Worm (Caenorhabditis elegans): ENCODE measurements around the gene ret-1.

The ret-1 gene

DNA sequence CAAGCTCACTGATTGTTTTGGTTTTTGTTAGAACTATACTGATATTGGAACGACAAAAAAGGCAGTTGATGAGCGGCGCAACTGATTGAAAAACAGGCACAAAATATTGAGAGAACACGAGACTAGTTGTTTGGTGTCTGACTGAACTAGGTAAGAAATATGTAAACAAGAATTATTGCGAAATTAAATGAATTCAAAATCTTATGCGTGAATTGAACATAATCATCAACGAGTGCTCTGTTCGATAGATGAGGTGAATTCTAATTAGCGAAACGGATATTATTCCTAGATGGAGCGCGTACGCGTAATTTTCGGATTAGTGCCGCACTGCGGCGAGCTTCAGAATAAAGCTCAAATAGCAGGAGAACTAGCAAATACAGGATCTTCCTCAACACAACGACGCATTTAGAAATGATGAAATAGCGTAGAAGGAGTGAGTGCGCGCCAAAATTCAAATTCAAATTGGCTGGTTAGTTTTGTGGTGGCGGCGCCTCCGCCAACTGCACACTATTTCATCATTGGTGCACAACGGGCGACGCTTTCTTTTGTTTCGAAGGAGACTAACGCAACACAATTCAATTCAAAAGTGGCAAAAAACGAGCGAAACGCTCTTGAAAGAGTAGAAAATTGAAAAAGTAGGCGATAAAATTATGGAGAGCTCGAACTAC is 15.0 kb downstream of the ret-1 start:
- TF ChIP-seq somi-1 (GFP tag; optimal IDR thresholded peaks at IDR 0.05): peak; percentile 23
- no peak for TF ChIP-seq Y53F4B.3 (GFP tag; IDR thresholded peaks at IDR 0.05)
- no peak for TF ChIP-seq tbp1 (GFP tag; optimal IDR thresholded peaks at IDR 0.05)
- peak; percentile 82 for TF ChIP-seq cebp-1 (GFP tag; IDR thresholded peaks at IDR 0.05)
- peak; percentile 85 for TF ChIP-seq cebp-1 (tag; optimal IDR thresholded peaks at IDR 0.05)
- peak; percentile 62 for TF ChIP-seq F52B5.7 (tag; optimal IDR thresholded peaks at IDR 0.05)

DNA sequence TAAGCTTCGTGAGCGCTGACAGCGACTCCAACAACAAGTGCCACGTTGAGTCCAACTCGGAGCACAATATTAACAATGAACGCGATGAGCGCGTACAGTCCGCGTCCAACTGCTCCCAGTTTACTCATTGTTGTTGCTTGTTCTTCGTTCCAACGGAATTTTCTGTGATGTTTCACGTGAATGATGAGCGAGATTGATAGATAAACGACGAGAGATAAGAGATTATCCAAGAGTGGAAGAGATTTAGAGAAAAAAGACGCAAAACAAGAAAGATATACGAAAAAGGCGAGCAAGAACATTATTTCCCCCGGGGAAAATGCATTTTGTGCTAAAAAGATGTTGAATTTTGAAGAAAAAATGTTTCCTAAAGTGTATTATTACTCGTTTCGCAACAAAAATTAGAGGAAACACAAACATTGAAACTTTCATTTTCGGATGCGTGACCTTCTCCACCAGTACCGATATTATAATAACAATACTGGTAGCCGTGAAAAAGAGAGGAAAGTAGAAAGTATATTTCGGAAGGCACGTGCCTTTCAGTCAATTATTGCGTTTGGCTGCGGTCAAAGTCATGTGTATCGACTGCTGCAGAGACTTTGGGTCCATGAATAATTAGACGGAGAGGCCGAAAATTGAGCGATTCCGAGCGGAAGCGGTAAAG is 15.6 kb downstream of the ret-1 start:
- TF ChIP-seq C06A6.2 (GFP tag; conservative IDR thresholded peaks at IDR 0.05) (no peak), madf-3 (GFP tag; IDR thresholded peaks at IDR 0.05) (0 out of 2 replicates have a peak, but pooled peaks have one; percentile 11), let-607 (tag; optimal IDR thresholded peaks at IDR 0.05) (no peak)

DNA sequence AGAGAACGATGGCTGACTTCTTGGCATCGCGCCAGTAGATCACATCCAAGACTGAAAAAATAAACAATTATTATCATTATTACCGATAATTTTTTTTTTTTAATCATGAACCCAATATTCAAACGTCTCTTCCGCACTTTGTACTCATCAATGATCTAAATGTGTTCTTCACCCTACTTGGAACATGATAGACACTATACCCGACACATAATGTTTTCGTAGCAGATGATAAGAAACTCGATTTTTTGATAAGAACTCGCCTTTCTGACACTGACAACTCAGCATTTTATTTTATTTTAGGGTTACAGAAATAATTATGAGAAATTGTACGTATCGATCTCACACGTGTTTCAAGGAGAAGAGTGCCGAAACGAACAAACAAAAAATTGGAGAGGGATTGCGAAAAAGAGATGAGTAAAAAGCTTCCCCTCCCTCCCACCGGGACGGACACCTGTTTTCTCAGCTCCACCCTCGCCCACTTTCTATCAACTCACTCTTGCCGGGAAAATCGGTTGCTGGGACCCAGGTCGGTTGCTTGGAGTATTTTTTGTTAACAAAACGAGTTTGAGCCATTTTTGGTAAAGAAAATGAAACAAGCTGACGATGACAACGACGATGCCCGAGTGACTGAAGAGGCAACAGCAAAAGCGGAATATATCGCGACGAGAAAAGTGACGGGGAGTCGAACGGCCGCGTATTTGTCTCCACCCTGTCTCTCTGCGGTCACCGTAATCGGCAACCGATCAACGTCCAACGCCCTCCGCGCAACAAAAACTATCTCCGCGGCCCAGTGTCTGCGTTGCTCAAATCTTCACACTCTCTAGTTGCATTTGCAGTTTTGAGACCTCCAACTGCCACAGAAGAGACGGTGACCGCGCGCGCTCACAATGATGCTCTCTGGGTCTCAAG is 16.7 kb downstream of the ret-1 start:
- no peak for TF ChIP-seq rpc-1 (optimal IDR thresholded peaks at IDR 0.05)
- TF ChIP-seq rpc-1 (tag; optimal IDR thresholded peaks at IDR 0.05): no peak
- no peak for TF ChIP-seq F49E8.2 (tag; optimal IDR thresholded peaks at IDR 0.05; ENCODE audit: insufficient read depth)
- no peak for TF ChIP-seq ceh-27 (GFP tag; optimal IDR thresholded peaks at IDR 0.05)
- TF ChIP-seq hrde-1 (tag; optimal IDR thresholded peaks at IDR 0.05; ENCODE audit: borderline replicate concordance): no peak
- TF ChIP-seq mel-28 (tag; optimal IDR thresholded peaks at IDR 0.05; ENCODE audit: borderline replicate concordance): no peak
- TF ChIP-seq bed-2 (GFP tag; IDR thresholded peaks at IDR 0.05): 0 out of 2 replicates have a peak, but pooled peaks have one; percentile 19
- TF ChIP-seq K11D2.4 (GFP tag; IDR thresholded peaks at IDR 0.05): no peak
- no peak for TF ChIP-seq C06A6.2 (GFP tag; conservative IDR thresholded peaks at IDR 0.05)
- TF ChIP-seq B0261.1 (tag; optimal IDR thresholded peaks at IDR 0.05): no peak
- no peak for TF ChIP-seq ztf-6 (GFP tag; IDR thresholded peaks at IDR 0.05)
- TF ChIP-seq attf-6 (GFP tag; IDR thresholded peaks at IDR 0.05): no peak
- no peak for TF ChIP-seq cebp-2 (GFP tag; IDR thresholded peaks at IDR 0.05)
- TF ChIP-seq let-607 (tag; optimal IDR thresholded peaks at IDR 0.05): peak; percentile 94 to 96
- TF ChIP-seq ceh-100 (GFP tag; IDR thresholded peaks at IDR 0.05): no peak
- TF ChIP-seq nhr-179 (tag; optimal IDR thresholded peaks at IDR 0.05): no peak
- TF ChIP-seq B0336.3 (GFP tag; IDR thresholded peaks at IDR 0.05): peak; percentile 13; the same call in 1 of the 2 replicates
- no peak for TF ChIP-seq Y67H2A.10 (GFP tag; conservative IDR thresholded peaks at IDR 0.05)
- no peak for TF ChIP-seq ets-4 (GFP tag; optimal IDR thresholded peaks at IDR 0.05)
- no peak for TF ChIP-seq lir-1 (GFP tag; conservative IDR thresholded peaks at IDR 0.05)
- no peak for TF ChIP-seq cebp-1 (GFP tag; IDR thresholded peaks at IDR 0.05)
- TF ChIP-seq cebp-1 (tag; optimal IDR thresholded peaks at IDR 0.05): no peak
- TF ChIP-seq hmg-20 (GFP tag; IDR thresholded peaks at IDR 0.05): no peak
- TF ChIP-seq dox-1 (GFP tag; IDR thresholded peaks at IDR 0.05): peak; percentile 42; the same call in 1 of the 2 replicates
- peak; percentile 93 for TF ChIP-seq zfh-2 (GFP tag; conservative IDR thresholded peaks at IDR 0.05)
- TF ChIP-seq lin-26 (GFP tag; IDR thresholded peaks at IDR 0.05): 0 out of 2 replicates have a peak, but pooled peaks have one; percentile 13
- TF ChIP-seq him-1 (tag; optimal IDR thresholded peaks at IDR 0.05): no peak
- TF ChIP-seq Y95B8A.8 (GFP tag; IDR thresholded peaks at IDR 0.05): no peak
- no peak for TF ChIP-seq hsf-1 (GFP tag; IDR thresholded peaks at IDR 0.05)
- TF ChIP-seq T07F8.4 (tag; optimal IDR thresholded peaks at IDR 0.05): no peak
- TF ChIP-seq ceh-58 (GFP tag; IDR thresholded peaks at IDR 0.05): no peak
- TF ChIP-seq tlf-1 (GFP tag; optimal IDR thresholded peaks at IDR 0.05): no peak
- no peak for TF ChIP-seq Y79H2A.3 (GFP tag; conservative IDR thresholded peaks at IDR 0.05)
- TF ChIP-seq F23B12.7 (tag; optimal IDR thresholded peaks at IDR 0.05; ENCODE audit: insufficient read depth): no peak
- TF ChIP-seq madf-6 (GFP tag; IDR thresholded peaks at IDR 0.05): no peak

Measured in whole organism, young adult.